Worm (Caenorhabditis elegans) whole organism, L3 larva: ENCODE data around the gene fbxc-19.

ENCODE experiments used
- R02D3.7 ChIP-seq: fragments of 150-350 bp; optimal IDR thresholded peaks from 2 replicates; lab custom pipeline; 2014; ENCODE audit warnings: missing biosample characterization, missing genetic modification characterization
- ZK546.5 ChIP-seq: sonication (generic microtip); optimal IDR thresholded peaks from 2 replicates; lab custom pipeline; 2017; ENCODE audit warnings: missing biosample characterization, missing genetic modification characterization
- aly-2 ChIP-seq: fragments of 150-350 bp; optimal IDR thresholded peaks from 2 replicates; lab custom pipeline; 2014; ENCODE audit warnings: missing biosample characterization, missing genetic modification characterization
- ceh-28 ChIP-seq: fragments of 150-350 bp; optimal IDR thresholded peaks from 2 replicates; lab custom pipeline; 2014; ENCODE audit warnings: missing biosample characterization, missing genetic modification reagents, missing genetic modification characterization
- fos-1 ChIP-seq: fragments of 150-350 bp; optimal IDR thresholded peaks from 2 replicates; lab custom pipeline; 2014; ENCODE audit warnings: missing biosample characterization, missing genetic modification characterization
- jun-1 ChIP-seq: fragments of 150-350 bp; optimal IDR thresholded peaks from 2 replicates; lab custom pipeline; 2014; ENCODE audit warnings: missing biosample characterization, missing genetic modification reagents, missing genetic modification characterization
- nfya-1 ChIP-seq: sonication (generic microtip); optimal IDR thresholded peaks from 2 replicates; lab custom pipeline; 2017; ENCODE audit warnings: missing genetic modification characterization, mild to moderate bottlenecking, missing compliant biosample characterization, antibody characterized with exemption, moderate library complexity; ENCODE audit not compliant: insufficient read depth
- nhr-12 ChIP-seq: fragments of 150-350 bp; optimal IDR thresholded peaks from 2 replicates; lab custom pipeline; 2014; ENCODE audit warnings: missing biosample characterization, missing genetic modification characterization
- pha-4 ChIP-seq: fragments of 150-350 bp; optimal IDR thresholded peaks from 2 replicates; lab custom pipeline; 2014; ENCODE audit warnings: missing biosample characterization, missing genetic modification reagents, missing genetic modification characterization
- sea-2 ChIP-seq: fragments of 150-350 bp; sonication (generic microtip); optimal IDR thresholded peaks from 4 replicates; lab custom pipeline; 2014; ENCODE audit warnings: missing biosample characterization, missing genetic modification reagents, missing genetic modification characterization
- snpc-4 ChIP-seq: fragments of 150-350 bp; optimal IDR thresholded peaks from 2 replicates; lab custom pipeline; 2014; ENCODE audit warnings: missing biosample characterization, missing genetic modification characterization
- unc-39 ChIP-seq: sonication (generic microtip); optimal IDR thresholded peaks from 4 replicates; lab custom pipeline; 2017; ENCODE audit warnings: missing biosample characterization, missing genetic modification characterization
- unc-62 ChIP-seq: fragments of 150-350 bp; sonication (generic microtip); optimal IDR thresholded peaks from 4 replicates; lab custom pipeline; 2014; ENCODE audit warnings: missing biosample characterization, missing genetic modification reagents, missing genetic modification characterization

ce11 chrII:1869120-1869519, 48.8 kb downstream of the fbxc-19 start, which contains the start of gene math-14:
- TF ChIP-seq unc-39 (tag; lab: Kevin White, UChicago) (no peak), ZK546.5 (tag; lab: Kevin White, UChicago) (no peak), sea-2 (GFP tag; lab: Kevin White, UChicago) (no peak), jun-1 (no peak), ceh-28 (tag; lab: Kevin White, UChicago) (no peak), unc-62 (GFP tag; lab: Kevin White, UChicago) (no peak), nfya-1 (tag; lab: Kevin White, UChicago) (no peak), aly-2 (tag; lab: Kevin White, UChicago) (no peak), R02D3.7 (tag; lab: Kevin White, UChicago) (no peak), pha-4 (no peak), nhr-12 (tag; lab: Kevin White, UChicago) (no peak), fos-1 (no peak), snpc-4 (no peak)
